Worm (Caenorhabditis elegans) whole organism, young adult: ENCODE measurements around the gene Y66C5A.2.

ENCODE experiments used
- B0035.1 ChIP-seq: sonication (generic microtip); optimal IDR thresholded peaks from 2 replicates; lab custom pipeline; 2016; ENCODE audit warnings: missing genetic modification characterization, mild to moderate bottlenecking, missing compliant biosample characterization, missing genotype, missing genetic modification reagents
- C06A6.2 ChIP-seq: fragments of 200-800 bp; sonication (Bioruptor generic); conservative IDR thresholded peaks from 2 replicates; pipeline ENCODE4 v1.3.6; 2022; ENCODE audit warnings: missing genetic modification characterization, missing compliant biosample characterization
- F10E7.11 ChIP-seq: sonication (generic microtip); optimal IDR thresholded peaks from 2 replicates; lab custom pipeline; 2017; ENCODE audit warnings: mild to moderate bottlenecking, missing genetic modification characterization, moderate library complexity, missing compliant biosample characterization
- F22D6.2 ChIP-seq: sonication (generic microtip); optimal IDR thresholded peaks from 2 replicates; lab custom pipeline; 2016; ENCODE audit warnings: mild to moderate bottlenecking, missing genetic modification characterization, missing compliant biosample characterization
- F33H1.4 ChIP-seq: fragments of 200-800 bp; sonication (Bioruptor generic); IDR thresholded peaks from 2 replicates; pipeline ENCODE4 v1.3.6; 2022; ENCODE audit warnings: missing genetic modification reagents, missing genetic modification characterization, missing compliant biosample characterization
- F57A8.1 ChIP-seq: fragments of 200-800 bp; sonication (Bioruptor generic); optimal IDR thresholded peaks from 2 replicates; lab custom pipeline; 2018; ENCODE audit warnings: mild to moderate bottlenecking, missing genetic modification characterization, moderate library complexity, missing compliant biosample characterization
- T07F8.4 ChIP-seq: sonication (generic microtip); optimal IDR thresholded peaks from 2 replicates; lab custom pipeline; 2016; ENCODE audit warnings: mild to moderate bottlenecking, missing genetic modification characterization, moderate library complexity, missing compliant biosample characterization
- T26A5.8 ChIP-seq: sonication (generic microtip); optimal IDR thresholded peaks from 2 replicates; lab custom pipeline; 2016; ENCODE audit warnings: missing genetic modification characterization, missing compliant biosample characterization
- Y56A3A.18 ChIP-seq: fragments of 200-800 bp; sonication (Bioruptor generic); IDR thresholded peaks from 2 replicates; pipeline ENCODE4 v1.3.6; 2022; ENCODE audit warnings: missing genetic modification reagents, missing genetic modification characterization, missing compliant biosample characterization
- Y95B8A.8 ChIP-seq: fragments of 200-800 bp; sonication (Bioruptor generic); IDR thresholded peaks from 2 replicates; pipeline ENCODE4 v1.3.6; 2022; ENCODE audit warnings: missing genetic modification reagents, missing genetic modification characterization, missing compliant biosample characterization
- atf-7 ChIP-seq: sonication (generic microtip); optimal IDR thresholded peaks from 2 replicates; lab custom pipeline; 2017; ENCODE audit warnings: mild to moderate bottlenecking, missing genetic modification characterization, missing compliant biosample characterization
- attf-6 ChIP-seq: fragments of 200-800 bp; sonication (Bioruptor generic); IDR thresholded peaks from 2 replicates; pipeline ENCODE4 v1.3.6; 2022; ENCODE audit warnings: missing genetic modification reagents, missing genetic modification characterization, missing compliant biosample characterization
- cebp-1 ChIP-seq, 2 experiments: fragments of 200-800 bp in 1 of 2; sonication (Bioruptor generic) in 1 of 2; sonication (generic microtip) in 1 of 2; IDR thresholded peaks in 1 of 2; optimal IDR thresholded peaks in 1 of 2; 2 replicates each; pipeline versions ENCODE4 v1.3.6 to Lab custom; 2017 to 2022; ENCODE audit warnings: missing compliant biosample characterization in 2 of 2, missing genetic modification characterization in 2 of 2, mild to moderate bottlenecking in 1 of 2, missing genetic modification reagents in 1 of 2, moderate library complexity in 1 of 2
- ceh-40 ChIP-seq: fragments of 200-800 bp; sonication (Bioruptor generic); IDR thresholded peaks from 2 replicates; pipeline ENCODE4 v1.3.6; 2022; ENCODE audit warnings: missing genetic modification characterization, missing compliant biosample characterization
- ceh-91 ChIP-seq: fragments of 200-800 bp; sonication (Bioruptor generic); IDR thresholded peaks from 2 replicates; pipeline ENCODE4 v1.3.6; 2022; ENCODE audit warnings: missing genetic modification reagents, missing genetic modification characterization, missing compliant biosample characterization
- chd-7 ChIP-seq: sonication (generic microtip); optimal IDR thresholded peaks from 2 replicates; lab custom pipeline; 2016; ENCODE audit warnings: mild to moderate bottlenecking, missing genetic modification characterization, moderate library complexity, missing compliant biosample characterization
- egl-18 ChIP-seq: fragments of 200-800 bp; sonication (Bioruptor generic); IDR thresholded peaks from 2 replicates; pipeline ENCODE4 v1.3.6; 2022; ENCODE audit warnings: missing genetic modification reagents, missing genetic modification characterization, missing compliant biosample characterization
- fkh-3 ChIP-seq: sonication (generic microtip); optimal IDR thresholded peaks from 2 replicates; lab custom pipeline; 2016; ENCODE audit warnings: mild to moderate bottlenecking, missing genetic modification characterization, missing compliant biosample characterization
- him-1 ChIP-seq: sonication (generic microtip); optimal IDR thresholded peaks from 2 replicates; lab custom pipeline; 2016; ENCODE audit warnings: missing genotype, missing genetic modification reagents, missing genetic modification characterization, missing compliant biosample characterization
- hmg-1.2 ChIP-seq: fragments of 200-800 bp; sonication (Bioruptor generic); IDR thresholded peaks from 2 replicates; pipeline ENCODE4 v1.3.6; 2022; ENCODE audit warnings: missing genetic modification reagents, missing genetic modification characterization, missing compliant biosample characterization
- lag-1 ChIP-seq: fragments of 200-800 bp; sonication (Bioruptor generic); IDR thresholded peaks from 2 replicates; pipeline ENCODE4 v1.3.6; 2022; ENCODE audit warnings: missing genetic modification reagents, missing genetic modification characterization, missing compliant biosample characterization
- let-607 ChIP-seq, 2 experiments: fragments of 200-800 bp in 1 of 2; sonication (Bioruptor generic) in 1 of 2; sonication (generic microtip) in 1 of 2; optimal IDR thresholded peaks; 2 replicates each; lab custom pipeline; 2016 to 2018; ENCODE audit warnings: mild to moderate bottlenecking in 2 of 2, missing compliant biosample characterization in 2 of 2, missing genetic modification characterization in 2 of 2, moderate library complexity in 2 of 2, missing genotype in 1 of 2
- lin-35 ChIP-seq, 3 experiments: fragments of 150-350 bp in 2 of 3; sonication (generic microtip) in 1 of 3; optimal IDR thresholded peaks; 2 replicates each; lab custom pipeline; 2014 to 2018; ENCODE audit warnings: missing biosample characterization in 3 of 3, missing genetic modification characterization in 3 of 3, missing genetic modification reagents in 3 of 3
- lin-54 ChIP-seq: fragments of 200-800 bp; sonication (Bioruptor generic); optimal IDR thresholded peaks from 2 replicates; lab custom pipeline; 2018; ENCODE audit warnings: mild to moderate bottlenecking, missing genetic modification characterization, missing compliant biosample characterization
- lir-1 ChIP-seq: fragments of 200-800 bp; sonication (Bioruptor generic); conservative IDR thresholded peaks from 2 replicates; pipeline ENCODE4 v1.3.6; 2022; ENCODE audit warnings: missing genetic modification reagents, missing genetic modification characterization, missing compliant biosample characterization
- mcd-1 ChIP-seq: fragments of 200-800 bp; sonication (Bioruptor generic); IDR thresholded peaks from 2 replicates; pipeline ENCODE4 v1.3.6; 2022; ENCODE audit warnings: missing genetic modification reagents, missing genetic modification characterization, missing compliant biosample characterization
- mel-28 ChIP-seq: sonication (generic microtip); optimal IDR thresholded peaks from 2 replicates; lab custom pipeline; 2016; ENCODE audit warnings: borderline replicate concordance, mild to moderate bottlenecking, missing genetic modification characterization, missing compliant biosample characterization
- mes-4 ChIP-seq: sonication (generic microtip); optimal IDR thresholded peaks from 2 replicates; lab custom pipeline; 2016; ENCODE audit warnings: missing genotype, missing genetic modification characterization, missing compliant biosample characterization
- nfya-1 ChIP-seq: sonication (generic microtip); optimal IDR thresholded peaks from 2 replicates; lab custom pipeline; 2017; ENCODE audit warnings: antibody characterized with exemption, missing compliant biosample characterization, missing genetic modification characterization, borderline replicate concordance; ENCODE audit not compliant: insufficient read depth
- nhr-27 ChIP-seq: fragments of 200-800 bp; sonication (Bioruptor generic); optimal IDR thresholded peaks from 2 replicates; lab custom pipeline; 2018; ENCODE audit warnings: mild to moderate bottlenecking, missing genetic modification characterization, moderate library complexity, missing compliant biosample characterization
- nhr-80 ChIP-seq: sonication (generic microtip); optimal IDR thresholded peaks from 2 replicates; lab custom pipeline; 2016; ENCODE audit warnings: missing genetic modification characterization, missing compliant biosample characterization
- pha-4 ChIP-seq: fragments of 150-350 bp; sonication (generic microtip); optimal IDR thresholded peaks from 2 replicates; lab custom pipeline; 2014; ENCODE audit warnings: missing biosample characterization, missing genetic modification reagents, missing genetic modification characterization
- repo-1 ChIP-seq: sonication (generic microtip); optimal IDR thresholded peaks from 2 replicates; lab custom pipeline; 2017; ENCODE audit warnings: mild to moderate bottlenecking, missing genetic modification characterization, missing compliant biosample characterization
- rpc-1 ChIP-seq, 2 experiments: fragments of 150-350 bp in 1 of 2; sonication (generic microtip) in 1 of 2; optimal IDR thresholded peaks; 2 replicates each; lab custom pipeline; 2014 to 2018; ENCODE audit warnings: missing biosample characterization in 1 of 2, missing genetic modification characterization in 1 of 2, missing genetic modification reagents in 1 of 2, missing genotype in 1 of 2
- snpc-1.1 ChIP-seq: sonication (generic microtip); optimal IDR thresholded peaks from 2 replicates; lab custom pipeline; 2017; ENCODE audit warnings: missing genetic modification characterization, mild to moderate bottlenecking, missing compliant biosample characterization, antibody characterized with exemption, moderate library complexity, missing genotype, missing genetic modification reagents; ENCODE audit not compliant: insufficient read depth
- snpc-3.4 ChIP-seq: sonication (generic microtip); optimal IDR thresholded peaks from 2 replicates; lab custom pipeline; 2017; ENCODE audit warnings: missing genetic modification characterization, mild to moderate bottlenecking, missing compliant biosample characterization, antibody characterized with exemption, moderate library complexity, missing genotype, missing genetic modification reagents
- snpc-4 ChIP-seq, 5 experiments: fragments of 150-350 bp in 1 of 5; sonication (generic microtip) in 4 of 5; optimal IDR thresholded peaks; 2 replicates each; lab custom pipeline; 2014 to 2018; ENCODE audit warnings: missing genetic modification characterization in 5 of 5, missing biosample characterization in 3 of 5, antibody characterized with exemption in 2 of 5, mild to moderate bottlenecking in 2 of 5, missing compliant biosample characterization in 2 of 5, missing genotype in 2 of 5, moderate library complexity in 2 of 5, missing genetic modification reagents in 1 of 5
- somi-1 ChIP-seq: fragments of 200-800 bp; sonication (Bioruptor generic); optimal IDR thresholded peaks from 2 replicates; lab custom pipeline; 2018; ENCODE audit warnings: mild to moderate bottlenecking, missing genetic modification characterization, missing compliant biosample characterization
- tbp1 ChIP-seq: fragments of 200-800 bp; sonication (Bioruptor generic); optimal IDR thresholded peaks from 2 replicates; lab custom pipeline; 2018; ENCODE audit warnings: mild to moderate bottlenecking, missing genetic modification characterization, missing compliant biosample characterization
- zim-3 ChIP-seq: sonication (generic microtip); optimal IDR thresholded peaks from 2 replicates; lab custom pipeline; 2017; ENCODE audit warnings: mild to moderate bottlenecking, missing genetic modification characterization, moderate library complexity, missing compliant biosample characterization
- ztf-22 ChIP-seq: fragments of 200-800 bp; sonication (Bioruptor generic); optimal IDR thresholded peaks from 2 replicates; lab custom pipeline; 2018; ENCODE audit warnings: mild to moderate bottlenecking, missing genetic modification characterization, moderate library complexity, missing compliant biosample characterization

The Y66C5A.2 gene

DNA sequence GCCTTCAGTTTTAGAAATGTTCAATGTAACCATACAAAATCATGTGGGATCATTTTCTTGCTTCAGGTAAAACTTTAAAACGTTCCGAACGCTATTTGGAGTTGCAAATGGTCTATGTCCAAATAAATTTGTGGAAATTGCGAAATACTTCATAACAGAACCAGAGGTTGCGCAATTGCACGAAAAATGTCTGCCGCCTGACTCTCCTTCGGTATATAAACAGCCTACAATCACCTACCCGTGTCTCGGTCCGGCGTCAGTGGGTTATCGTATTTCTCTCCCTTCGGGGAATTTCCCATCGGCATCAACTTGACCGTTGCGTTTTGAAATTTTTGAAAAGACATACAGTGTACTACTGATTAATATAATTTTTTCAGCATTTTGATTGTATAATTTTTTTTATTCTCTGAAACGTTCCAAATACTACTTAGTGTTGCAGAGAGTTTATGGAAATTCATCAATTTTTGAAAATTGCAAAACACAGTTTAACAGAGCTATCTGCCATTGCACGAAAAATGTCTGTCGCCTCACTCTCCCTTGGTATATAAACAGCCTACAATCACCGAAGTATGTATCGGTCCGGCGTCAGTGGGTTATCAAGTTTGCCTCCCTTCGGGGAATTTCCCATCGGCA lies 16.2 kb downstream of the Y66C5A.2 start (continued):
- TF ChIP-seq F10E7.11 (tag; lab: Kevin White, UChicago): no peak
- TF ChIP-seq mes-4 (tag; lab: Kevin White, UChicago): no peak
- peak; percentile 99 for TF ChIP-seq cebp-1 (GFP tag; IDR thresholded peaks at IDR 0.05; lab: Robert Waterston, UW)
- TF ChIP-seq cebp-1 (tag; optimal IDR thresholded peaks at IDR 0.05; lab: Kevin White, UChicago): peak; percentile 100
- TF ChIP-seq ceh-40 (GFP tag; lab: Robert Waterston, UW): peak; percentile 79
- no peak for TF ChIP-seq snpc-1.1 (tag; lab: Kevin White, UChicago)
- TF ChIP-seq hmg-1.2: peak; percentile 59
- TF ChIP-seq let-607 (tag; optimal IDR thresholded peaks at IDR 0.05; lab: Kevin White, UChicago): peak; percentile 33 to 41
- no peak for TF ChIP-seq egl-18 (GFP tag; lab: Robert Waterston, UW)
- no peak for TF ChIP-seq T26A5.8
- no peak for TF ChIP-seq fkh-3 (tag; lab: Kevin White, UChicago)
- peak; percentile 51 for TF ChIP-seq atf-7 (tag; lab: Kevin White, UChicago)
- TF ChIP-seq tbp1 (GFP tag; lab: Kevin White, UChicago): peak; percentile 76
- no peak for TF ChIP-seq T07F8.4 (tag; lab: Kevin White, UChicago)
- TF ChIP-seq Y95B8A.8 (GFP tag; lab: Robert Waterston, UW): no peak
- no peak for TF ChIP-seq B0035.1 (tag; lab: Kevin White, UChicago)
- peak; percentile 65 for TF ChIP-seq rpc-1 (optimal IDR thresholded peaks at IDR 0.05; lab: Kevin White, UChicago)
- peak; percentile 55 for TF ChIP-seq rpc-1 (tag; optimal IDR thresholded peaks at IDR 0.05; lab: Kevin White, UChicago)
- no peak for TF ChIP-seq somi-1 (GFP tag; lab: Kevin White, UChicago)
- no peak for TF ChIP-seq lin-35 (GFP tag; optimal IDR thresholded peaks at IDR 0.05; lab: Kevin White, UChicago)
- peak; percentile 14 for TF ChIP-seq nhr-80
- TF ChIP-seq chd-7 (tag; lab: Kevin White, UChicago): peak; percentile 81
- TF ChIP-seq snpc-4 (GFP tag; optimal IDR thresholded peaks at IDR 0.05; lab: Kevin White, UChicago): peak; percentile 89
- TF ChIP-seq snpc-4 (tag; optimal IDR thresholded peaks at IDR 0.05; lab: Kevin White, UChicago): peak; percentile 97 to 100 (median 99)
- TF ChIP-seq F33H1.4 (GFP tag; lab: Robert Waterston, UW): no peak
- TF ChIP-seq lag-1 (GFP tag; lab: Robert Waterston, UW): no peak
- peak; percentile 59 for TF ChIP-seq F22D6.2 (tag; lab: Kevin White, UChicago)
- peak; percentile 60; the same call in 1 of the 2 replicates for TF ChIP-seq Y56A3A.18 (GFP tag; lab: Robert Waterston, UW)
- no peak for TF ChIP-seq F57A8.1 (GFP tag; lab: Kevin White, UChicago)
- TF ChIP-seq nfya-1 (tag; lab: Kevin White, UChicago): no peak
- TF ChIP-seq mel-28 (tag; lab: Kevin White, UChicago): no peak
- TF ChIP-seq pha-4: peak; percentile 6
- TF ChIP-seq him-1: no peak
- TF ChIP-seq mcd-1: no peak; the same call in 1 of the 2 replicates
- no peak for TF ChIP-seq ceh-91 (GFP tag; lab: Robert Waterston, UW)
- TF ChIP-seq snpc-3.4: peak; percentile 4
- TF ChIP-seq zim-3 (tag; lab: Kevin White, UChicago): no peak
- no peak for TF ChIP-seq lin-54 (GFP tag; lab: Kevin White, UChicago)
- TF ChIP-seq C06A6.2 (GFP tag; lab: Robert Waterston, UW): 0 out of 2 replicates have a peak, but pooled peaks have one; percentile 10
- TF ChIP-seq attf-6 (GFP tag; lab: Robert Waterston, UW): no peak
- TF ChIP-seq ztf-22 (GFP tag; lab: Kevin White, UChicago): no peak
- TF ChIP-seq lir-1: no peak
- TF ChIP-seq repo-1 (tag; lab: Kevin White, UChicago): peak; percentile 83
- TF ChIP-seq nhr-27 (tag; lab: Kevin White, UChicago): peak; percentile 39
